Worm (Caenorhabditis elegans) whole organism, L3 larva: ENCODE measurements around the gene nhr-249.

Experiments used
- fkh-10 ChIP-seq: sonication (generic microtip); optimal IDR thresholded peaks from 2 replicates; lab custom pipeline; 2017; ENCODE audit warnings: missing biosample characterization, missing genetic modification reagents, missing genetic modification characterization
- jun-1 ChIP-seq: fragments of 150-350 bp; optimal IDR thresholded peaks from 2 replicates; lab custom pipeline; 2014; ENCODE audit warnings: missing biosample characterization, missing genetic modification reagents, missing genetic modification characterization
- lin-39 ChIP-seq: fragments of 150-350 bp; optimal IDR thresholded peaks from 2 replicates; lab custom pipeline; 2018; ENCODE audit warnings: missing biosample characterization, missing genetic modification reagents, missing genetic modification characterization
- nhr-12 ChIP-seq: fragments of 150-350 bp; optimal IDR thresholded peaks from 2 replicates; lab custom pipeline; 2014; ENCODE audit warnings: missing biosample characterization, missing genetic modification characterization
- unc-39 ChIP-seq: sonication (generic microtip); optimal IDR thresholded peaks from 4 replicates; lab custom pipeline; 2017; ENCODE audit warnings: missing biosample characterization, missing genetic modification characterization

- no peak for TF ChIP-seq nhr-12 (tag; lab: Kevin White, UChicago)
- no peak for TF ChIP-seq jun-1 (tag; lab: Kevin White, UChicago)
- no peak for TF ChIP-seq lin-39
- no peak for TF ChIP-seq fkh-10 (GFP tag; lab: Kevin White, UChicago)
- TF ChIP-seq unc-39: no peak
Measured at ce11 chrIV:7011728-7012127, 39.4 kb upstream of the nhr-249 start, which contains the start of gene trxr-1.
